Fruit fly (Drosophila melanogaster): ENCODE data around the gene CG14244.

DNA sequence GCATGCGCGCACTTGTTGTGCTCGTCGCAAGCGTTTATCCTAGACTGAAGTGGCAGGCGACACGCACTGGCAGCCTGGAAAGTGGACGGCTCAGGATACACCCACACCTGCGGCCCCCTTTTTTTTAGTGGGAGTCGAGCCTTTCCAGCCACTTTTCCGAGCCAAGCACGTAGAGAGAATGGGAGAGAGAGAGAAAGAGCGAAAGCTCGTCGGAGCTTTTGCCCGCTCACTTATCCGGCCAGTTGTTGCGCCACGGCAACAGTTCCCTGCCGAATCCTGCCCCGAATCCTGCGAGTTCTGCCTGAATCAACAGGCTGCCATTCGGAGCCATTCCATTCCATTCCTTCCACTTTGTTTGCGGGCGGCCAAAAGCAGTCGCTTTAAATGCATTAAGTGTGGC, 44.0 kb upstream of the CG14244 start, which contains the start of gene beat-VII:
- TF ChIP-seq pad (GFP tag; optimal IDR thresholded peaks at IDR 0.05) (peak; percentile 46), Clk (GFP tag; optimal IDR thresholded peaks at IDR 0.05) (no peak), CG33017 (tag; optimal IDR thresholded peaks at IDR 0.05) (no peak), ovo (GFP tag; optimal IDR thresholded peaks at IDR 0.05) (no peak), CG1620 (GFP tag; optimal IDR thresholded peaks at IDR 0.05) (no peak), CG12768 (GFP tag; optimal IDR thresholded peaks at IDR 0.05) (no peak), tj (GFP tag; optimal IDR thresholded peaks at IDR 0.05) (no peak)

Measured in whole organism, adult.